Worm (Caenorhabditis elegans) whole organism, L3 larva: ENCODE results near the gene nhr-39.

ENCODE experiments used
- R02D3.7 ChIP-seq: fragments of 150-350 bp; optimal IDR thresholded peaks from 2 replicates; lab custom pipeline; 2014; ENCODE audit warnings: missing biosample characterization, missing genetic modification characterization
- ZK546.5 ChIP-seq: sonication (generic microtip); optimal IDR thresholded peaks from 2 replicates; lab custom pipeline; 2017; ENCODE audit warnings: missing biosample characterization, missing genetic modification characterization
- aly-2 ChIP-seq: fragments of 150-350 bp; optimal IDR thresholded peaks from 2 replicates; lab custom pipeline; 2014; ENCODE audit warnings: missing biosample characterization, missing genetic modification characterization
- ama-1 ChIP-seq: fragments of 150-350 bp; optimal IDR thresholded peaks from 2 replicates; lab custom pipeline; 2018
- ceh-16 ChIP-seq: sonication (generic microtip); optimal IDR thresholded peaks from 2 replicates; lab custom pipeline; 2017; ENCODE audit warnings: missing biosample characterization, missing genetic modification characterization
- ceh-28 ChIP-seq: fragments of 150-350 bp; optimal IDR thresholded peaks from 2 replicates; lab custom pipeline; 2014; ENCODE audit warnings: missing biosample characterization, missing genetic modification reagents, missing genetic modification characterization
- ceh-82 ChIP-seq: fragments of 150-350 bp; optimal IDR thresholded peaks from 2 replicates; lab custom pipeline; 2014; ENCODE audit warnings: missing biosample characterization, missing genetic modification characterization
- egl-27 ChIP-seq: sonication (generic microtip); optimal IDR thresholded peaks from 4 replicates; lab custom pipeline; 2017; ENCODE audit warnings: missing biosample characterization, missing genetic modification reagents, missing genetic modification characterization
- elt-1 ChIP-seq: fragments of 150-350 bp; optimal IDR thresholded peaks from 2 replicates; lab custom pipeline; 2014; ENCODE audit warnings: missing biosample characterization, missing genetic modification characterization
- elt-3 ChIP-seq, 3 experiments: fragments of 150-350 bp in 1 of 3; sonication (generic microtip) in 2 of 3; optimal IDR thresholded peaks; 2 replicates in 2 of 3; 4 replicates in 1 of 3; lab custom pipeline; 2014 to 2017; ENCODE audit warnings: missing biosample characterization in 3 of 3, missing genetic modification characterization in 3 of 3
- eor-1 ChIP-seq, 2 experiments: fragments of 150-350 bp; optimal IDR thresholded peaks; 2 replicates each; lab custom pipeline; 2014 to 2018; ENCODE audit warnings: missing biosample characterization in 2 of 2, missing genetic modification characterization in 2 of 2
- fos-1 ChIP-seq: fragments of 150-350 bp; optimal IDR thresholded peaks from 2 replicates; lab custom pipeline; 2014; ENCODE audit warnings: missing biosample characterization, missing genetic modification characterization
- lin-15B ChIP-seq: fragments of 150-350 bp; optimal IDR thresholded peaks from 2 replicates; lab custom pipeline; 2014; ENCODE audit warnings: missing biosample characterization, missing genetic modification characterization
- nfya-1 ChIP-seq: sonication (generic microtip); optimal IDR thresholded peaks from 2 replicates; lab custom pipeline; 2017; ENCODE audit warnings: missing genetic modification characterization, mild to moderate bottlenecking, missing compliant biosample characterization, antibody characterized with exemption, moderate library complexity; ENCODE audit not compliant: insufficient read depth
- nhr-11 ChIP-seq: fragments of 150-350 bp; optimal IDR thresholded peaks from 2 replicates; lab custom pipeline; 2014; ENCODE audit warnings: missing biosample characterization, missing genetic modification characterization
- nhr-12 ChIP-seq: fragments of 150-350 bp; optimal IDR thresholded peaks from 2 replicates; lab custom pipeline; 2014; ENCODE audit warnings: missing biosample characterization, missing genetic modification characterization
- nhr-23 ChIP-seq: fragments of 150-350 bp; optimal IDR thresholded peaks from 2 replicates; lab custom pipeline; 2014; ENCODE audit warnings: missing biosample characterization, missing genetic modification reagents, missing genetic modification characterization
- nhr-237 ChIP-seq: fragments of 150-350 bp; optimal IDR thresholded peaks from 2 replicates; lab custom pipeline; 2014; ENCODE audit warnings: missing biosample characterization, missing genetic modification characterization
- nhr-25 ChIP-seq: sonication (generic microtip); optimal IDR thresholded peaks from 2 replicates; lab custom pipeline; 2017; ENCODE audit warnings: missing biosample characterization, missing genetic modification characterization
- nhr-28 ChIP-seq: fragments of 150-350 bp; optimal IDR thresholded peaks from 2 replicates; lab custom pipeline; 2014; ENCODE audit warnings: missing biosample characterization, missing genetic modification characterization
- nhr-43 ChIP-seq: sonication (generic microtip); optimal IDR thresholded peaks from 2 replicates; lab custom pipeline; 2016; ENCODE audit warnings: mild to moderate bottlenecking, missing genetic modification characterization, missing compliant biosample characterization; ENCODE audit not compliant: poor library complexity, severe bottlenecking
- nhr-77 ChIP-seq: fragments of 150-350 bp; optimal IDR thresholded peaks from 2 replicates; lab custom pipeline; 2014; ENCODE audit warnings: missing biosample characterization, missing genetic modification characterization
- pha-4 ChIP-seq: fragments of 150-350 bp; optimal IDR thresholded peaks from 2 replicates; lab custom pipeline; 2014; ENCODE audit warnings: missing biosample characterization, missing genetic modification reagents, missing genetic modification characterization
- sea-2 ChIP-seq: fragments of 150-350 bp; sonication (generic microtip); optimal IDR thresholded peaks from 4 replicates; lab custom pipeline; 2014; ENCODE audit warnings: missing biosample characterization, missing genetic modification reagents, missing genetic modification characterization
- skn-1 ChIP-seq: fragments of 150-350 bp; optimal IDR thresholded peaks from 2 replicates; lab custom pipeline; 2014; ENCODE audit warnings: missing biosample characterization, missing genetic modification characterization

The nhr-39 gene

ce11 chrV:9349687-9350086 is 46.6 kb downstream of the nhr-39 start, which contains the start of gene srx-47:
Gene srx-47 (plus strand): TSS chrV:9349987.
- TF ChIP-seq ama-1 (lab: Kevin White, UChicago) (no peak), nhr-77 (no peak), fos-1 (tag; lab: Kevin White, UChicago) (no peak), ceh-82 (tag; lab: Kevin White, UChicago) (no peak), nhr-25 (tag; lab: Kevin White, UChicago) (no peak), nfya-1 (tag; lab: Kevin White, UChicago) (no peak), eor-1 (tag; optimal IDR thresholded peaks at IDR 0.05; lab: Kevin White, UChicago) (no peak), ceh-28 (tag; lab: Kevin White, UChicago) (no peak), nhr-28 (no peak), nhr-23 (tag; lab: Kevin White, UChicago) (no peak), nhr-43 (tag; lab: Kevin White, UChicago) (no peak), pha-4 (tag; lab: Kevin White, UChicago) (no peak), elt-1 (tag; lab: Kevin White, UChicago) (no peak)

ce11 chrV:9352947-9353346 is 49.8 kb downstream of the nhr-39 start, which contains the start of gene srx-46:
Gene srx-46 (plus strand): TSS chrV:9353247.
- TF ChIP-seq ZK546.5 (tag; lab: Kevin White, UChicago) (no peak), ceh-16 (no peak), fos-1 (tag; lab: Kevin White, UChicago) (no peak), nhr-23 (tag; lab: Kevin White, UChicago) (no peak), nhr-28 (no peak), ceh-28 (tag; lab: Kevin White, UChicago) (no peak), sea-2 (GFP tag; lab: Kevin White, UChicago) (no peak), R02D3.7 (no peak), nhr-11 (no peak), nhr-237 (no peak), nhr-43 (tag; lab: Kevin White, UChicago) (no peak), elt-3 (tag; optimal IDR thresholded peaks at IDR 0.05; lab: Kevin White, UChicago) (no peak), lin-15B (no peak), nfya-1 (tag; lab: Kevin White, UChicago) (no peak), egl-27 (tag; lab: Kevin White, UChicago) (no peak), aly-2 (no peak), skn-1 (no peak), nhr-12 (tag; lab: Kevin White, UChicago) (no peak)
- TF ChIP-seq, all 47 proteins: peak for 0
